Fruit fly (Drosophila melanogaster) whole organism, embryonic: ENCODE measurements around the gene CG34266.

Experiments
- Ada2b ChIP-seq: fragments of 200-800 bp; sonication (Bioruptor generic); IDR thresholded peaks from 2 replicates; pipeline ENCODE4 v1.3.6; 2022; ENCODE audit warnings: missing biosample characterization, missing genetic modification characterization
- Blimp-1 ChIP-seq: fragments of 200-800 bp; sonication (Bioruptor generic); optimal IDR thresholded peaks from 3 replicates; lab custom pipeline; 2018; ENCODE audit warnings: missing biosample characterization, missing genetic modification characterization, mild to moderate bottlenecking, moderate library complexity, missing genetic modification reagents
- CG11456 ChIP-seq: fragments of 200-800 bp; sonication (Bioruptor generic); IDR thresholded peaks from 3 replicates; pipeline ENCODE4 v1.3.6; 2022; ENCODE audit warnings: missing biosample characterization, missing genetic modification characterization
- CG11504 ChIP-seq: fragments of 200-800 bp; sonication (Bioruptor generic); optimal IDR thresholded peaks from 3 replicates; lab custom pipeline; 2019; ENCODE audit warnings: missing biosample characterization, mild to moderate bottlenecking, missing genetic modification characterization, moderate library complexity
- CG13424 ChIP-seq: fragments of 200-800 bp; sonication (Bioruptor generic); optimal IDR thresholded peaks from 2 replicates; lab custom pipeline; 2019; ENCODE audit warnings: missing biosample characterization, mild to moderate bottlenecking, missing genetic modification characterization, moderate library complexity
- CG13775 ChIP-seq: fragments of 200-800 bp; sonication (Bioruptor generic); optimal IDR thresholded peaks from 3 replicates; lab custom pipeline; 2017; ENCODE audit warnings: missing biosample characterization, mild to moderate bottlenecking, missing genetic modification characterization
- CG15269 ChIP-seq: fragments of 200-800 bp; sonication (Bioruptor generic); optimal IDR thresholded peaks from 2 replicates; lab custom pipeline; 2018; ENCODE audit warnings: missing biosample characterization, mild to moderate bottlenecking, missing genetic modification characterization, moderate library complexity
- CG16813 ChIP-seq: fragments of 200-800 bp; sonication (Bioruptor generic); IDR thresholded peaks from 3 replicates; pipeline ENCODE4 v1.3.6; 2022; ENCODE audit warnings: missing biosample characterization, missing genetic modification characterization; ENCODE audit not compliant: partially characterized antibody
- CG16863 ChIP-seq: fragments of 200-800 bp; sonication (Bioruptor generic); optimal IDR thresholded peaks from 3 replicates; lab custom pipeline; 2016; ENCODE audit warnings: missing biosample characterization, missing genetic modification characterization
- CG17359 ChIP-seq: fragments of 200-800 bp; sonication (Bioruptor generic); optimal IDR thresholded peaks from 3 replicates; lab custom pipeline; 2018; ENCODE audit warnings: missing biosample characterization, mild to moderate bottlenecking, missing genetic modification characterization, moderate library complexity
- CG17612 ChIP-seq: fragments of 200-800 bp; sonication (Bioruptor generic); IDR thresholded peaks from 2 replicates; pipeline ENCODE4 v1.3.6; 2022; ENCODE audit warnings: missing biosample characterization, missing genetic modification characterization
- CG31388 ChIP-seq: fragments of 200-800 bp; sonication (Bioruptor generic); optimal IDR thresholded peaks from 2 replicates; lab custom pipeline; 2016; ENCODE audit warnings: missing biosample characterization, missing genetic modification characterization
- CG32532 ChIP-seq: fragments of 200-800 bp; sonication (Bioruptor generic); IDR thresholded peaks from 2 replicates; pipeline ENCODE4 v1.3.6; 2022; ENCODE audit warnings: missing biosample characterization, missing genetic modification characterization
- CG34224 ChIP-seq: fragments of 200-800 bp; sonication (Bioruptor generic); IDR thresholded peaks from 3 replicates; pipeline ENCODE4 v1.3.6; 2022; ENCODE audit warnings: missing biosample characterization, missing genetic modification characterization; ENCODE audit not compliant: partially characterized antibody
- CG34422 ChIP-seq: fragments of 200-800 bp; sonication (Bioruptor generic); IDR thresholded peaks from 3 replicates; pipeline ENCODE4 v1.3.6; 2022; ENCODE audit warnings: missing biosample characterization, missing genetic modification characterization
- CG4360 ChIP-seq: fragments of 200-800 bp; sonication (Bioruptor generic); IDR thresholded peaks from 2 replicates; pipeline ENCODE4 v1.3.6; 2022; ENCODE audit warnings: missing biosample characterization, missing genetic modification characterization
- CG5953 ChIP-seq: fragments of 200-800 bp; sonication (Bioruptor generic); IDR thresholded peaks from 2 replicates; pipeline ENCODE4 v1.3.6; 2022; ENCODE audit warnings: missing biosample characterization, missing genetic modification characterization
- CG6689 ChIP-seq: fragments of 200-800 bp; sonication (Bioruptor generic); IDR thresholded peaks from 2 replicates; pipeline ENCODE4 v1.3.6; 2022; ENCODE audit warnings: missing biosample characterization, missing genetic modification characterization
- CG7372 ChIP-seq: fragments of 200-800 bp; sonication (Bioruptor generic); IDR thresholded peaks from 2 replicates; pipeline ENCODE4 v1.3.6; 2022; ENCODE audit warnings: missing biosample characterization, missing genetic modification characterization
- CG8359 ChIP-seq: fragments of 200-800 bp; sonication (Bioruptor generic); optimal IDR thresholded peaks from 2 replicates; lab custom pipeline; 2017; ENCODE audit warnings: missing biosample characterization, mild to moderate bottlenecking, missing genetic modification characterization, borderline replicate concordance
- CoRest ChIP-seq: fragments of 200-800 bp; sonication (Bioruptor generic); optimal IDR thresholded peaks from 3 replicates; lab custom pipeline; 2018; ENCODE audit warnings: missing biosample characterization, mild to moderate bottlenecking, missing genetic modification characterization, moderate library complexity
- D ChIP-seq, 2 experiments: fragments of 200-800 bp in 1 of 2; fragments of >200 bp in 1 of 2; sonication (Bioruptor generic) in 1 of 2; optimal IDR thresholded peaks; 2 replicates in 1 of 2; 3 replicates in 1 of 2; lab custom pipeline; 2017; ENCODE audit warnings: mild to moderate bottlenecking in 1 of 2, missing biosample characterization in 1 of 2, missing genetic modification characterization in 1 of 2, missing genetic modification reagents in 1 of 2
- Dref ChIP-seq: fragments of 200-800 bp; sonication (Bioruptor generic); IDR thresholded peaks from 2 replicates; pipeline ENCODE4 v1.3.6; 2022; ENCODE audit warnings: missing biosample characterization, missing genetic modification characterization
- ERR ChIP-seq: fragments of 200-800 bp; sonication (Bioruptor generic); optimal IDR thresholded peaks from 2 replicates; lab custom pipeline; 2016; ENCODE audit warnings: missing biosample characterization, missing genetic modification characterization
- Fer1 ChIP-seq: fragments of 200-800 bp; sonication (Bioruptor generic); optimal IDR thresholded peaks from 2 replicates; lab custom pipeline; 2017; ENCODE audit warnings: missing biosample characterization, mild to moderate bottlenecking, missing genetic modification characterization
- HHEX ChIP-seq: fragments of 200-800 bp; sonication (Bioruptor generic); optimal IDR thresholded peaks from 3 replicates; lab custom pipeline; 2017; ENCODE audit warnings: missing biosample characterization, mild to moderate bottlenecking, missing genetic modification characterization, missing genetic modification reagents
- HmgZ ChIP-seq: fragments of 200-800 bp; sonication (Bioruptor generic); optimal IDR thresholded peaks from 2 replicates; lab custom pipeline; 2018; ENCODE audit warnings: missing biosample characterization, mild to moderate bottlenecking, missing genetic modification characterization
- Hr3 ChIP-seq: fragments of 200-800 bp; sonication (Bioruptor generic); optimal IDR thresholded peaks from 3 replicates; lab custom pipeline; 2016; ENCODE audit warnings: missing biosample characterization, missing genetic modification characterization
- Hr39 ChIP-seq: fragments of >200 bp; optimal IDR thresholded peaks from 2 replicates; lab custom pipeline; 2017
- Hsf ChIP-seq: fragments of 200-800 bp; sonication (Bioruptor generic); optimal IDR thresholded peaks from 3 replicates; lab custom pipeline; 2016; ENCODE audit warnings: missing biosample characterization, missing genetic modification characterization
- Mrtf ChIP-seq: fragments of 200-800 bp; sonication (Bioruptor generic); IDR thresholded peaks from 3 replicates; pipeline ENCODE4 v1.3.6; 2022; ENCODE audit warnings: missing biosample characterization, missing genetic modification characterization
- Optix ChIP-seq: fragments of 200-800 bp; sonication (Bioruptor generic); IDR thresholded peaks from 3 replicates; pipeline ENCODE4 v1.3.6; 2022; ENCODE audit warnings: missing biosample characterization, missing genetic modification characterization
- Xrp1 ChIP-seq: fragments of 200-800 bp; sonication (Bioruptor generic); IDR thresholded peaks from 2 replicates; pipeline ENCODE4 v1.3.6; 2022; ENCODE audit warnings: missing biosample characterization, missing genetic modification characterization
- bcd ChIP-seq: fragments of 200-800 bp; sonication (Bioruptor generic); optimal IDR thresholded peaks from 2 replicates; lab custom pipeline; 2017; ENCODE audit warnings: missing biosample characterization, mild to moderate bottlenecking, missing genetic modification characterization
- cad ChIP-seq: fragments of >200 bp; optimal IDR thresholded peaks from 2 replicates; lab custom pipeline; 2017; ENCODE audit warnings: missing biosample characterization, missing genetic modification characterization
- cas ChIP-seq: fragments of 200-800 bp; sonication (Bioruptor generic); IDR thresholded peaks from 2 replicates; pipeline ENCODE4 v1.3.6; 2022; ENCODE audit warnings: missing biosample characterization, missing genetic modification characterization
- chn ChIP-seq: fragments of 200-800 bp; sonication (Bioruptor generic); optimal IDR thresholded peaks from 2 replicates; lab custom pipeline; 2016; ENCODE audit warnings: missing biosample characterization, missing genetic modification characterization
- crol ChIP-seq: fragments of 200-800 bp; sonication (Bioruptor generic); IDR thresholded peaks from 2 replicates; pipeline ENCODE4 v1.3.6; 2022; ENCODE audit warnings: missing biosample characterization, missing genetic modification characterization
- dati ChIP-seq: fragments of 200-800 bp; sonication (Bioruptor generic); IDR thresholded peaks from 2 replicates; pipeline ENCODE4 v1.3.6; 2022; ENCODE audit warnings: missing biosample characterization, missing genetic modification characterization
- gce ChIP-seq: fragments of 200-800 bp; sonication (Bioruptor generic); IDR thresholded peaks from 3 replicates; pipeline ENCODE4 v1.3.6; 2022; ENCODE audit warnings: missing biosample characterization, missing genetic modification characterization
- knrl ChIP-seq: fragments of 200-800 bp; sonication (Bioruptor generic); IDR thresholded peaks from 3 replicates; pipeline ENCODE4 v1.3.6; 2022; ENCODE audit warnings: missing biosample characterization, missing genetic modification characterization; ENCODE audit not compliant: partially characterized antibody
- mam ChIP-seq: fragments of 200-800 bp; sonication (Bioruptor generic); optimal IDR thresholded peaks from 3 replicates; lab custom pipeline; 2016; ENCODE audit warnings: missing biosample characterization, missing genetic modification characterization
- pan ChIP-seq, 4 experiments: fragments of >200 bp in 3 of 4; fragments of 200-800 bp in 1 of 4; sonication (Bioruptor generic) in 1 of 4; optimal IDR thresholded peaks in 3 of 4; IDR thresholded peaks in 1 of 4; 2 replicates each; pipeline versions ENCODE4 v1.3.6 to Lab custom; 2017 to 2022; ENCODE audit warnings: missing biosample characterization in 2 of 4, missing genetic modification characterization in 2 of 4, mixed read lengths in 1 of 4
- pho ChIP-seq: fragments of 200-800 bp; sonication (Bioruptor generic); optimal IDR thresholded peaks from 2 replicates; lab custom pipeline; 2016; ENCODE audit warnings: missing biosample characterization, missing genetic modification characterization
- phol ChIP-seq: fragments of 200-800 bp; sonication (Bioruptor generic); optimal IDR thresholded peaks from 3 replicates; lab custom pipeline; 2018; ENCODE audit warnings: missing biosample characterization, mild to moderate bottlenecking, missing genetic modification characterization, moderate library complexity
- row ChIP-seq: fragments of 200-800 bp; sonication (Bioruptor generic); IDR thresholded peaks from 3 replicates; pipeline ENCODE4 v1.3.6; 2022; ENCODE audit warnings: missing biosample characterization, missing genetic modification characterization
- run ChIP-seq: fragments of 200-800 bp; sonication (Bioruptor generic); optimal IDR thresholded peaks from 3 replicates; lab custom pipeline; 2018; ENCODE audit warnings: missing biosample characterization, mild to moderate bottlenecking, missing genetic modification characterization
- sens ChIP-seq: fragments of 200-800 bp; sonication (Bioruptor generic); peaks from one replicate; lab custom pipeline; 2016; ENCODE audit warnings: missing biosample characterization, missing genetic modification characterization
- shn ChIP-seq: fragments of 200-800 bp; sonication (Bioruptor generic); optimal IDR thresholded peaks from 3 replicates; lab custom pipeline; 2016; ENCODE audit warnings: missing biosample characterization, missing genetic modification characterization
- sisA ChIP-seq: fragments of 200-800 bp; sonication (Bioruptor generic); IDR thresholded peaks from 2 replicates; pipeline ENCODE4 v1.3.6; 2022; ENCODE audit warnings: missing biosample characterization, missing genetic modification characterization
- slbo ChIP-seq: fragments of 200-800 bp; sonication (Bioruptor generic); IDR thresholded peaks from 2 replicates; pipeline ENCODE4 v1.3.6; 2022; ENCODE audit warnings: missing biosample characterization, missing genetic modification characterization

Gene CG34266

dm6 chr3L:4700091-4700490, 22.5 kb downstream of the CG34266 start:
- TF ChIP-seq CG34422 (GFP tag; lab: Robert Waterston, UW): no peak
- peak; percentile 36 for TF ChIP-seq CG11504 (tag; lab: Kevin White, UChicago)
- TF ChIP-seq CG4360 (GFP tag; lab: Robert Waterston, UW): no peak
- 0 out of 2 replicates have a peak, but pooled peaks have one; percentile 13 for TF ChIP-seq slbo (GFP tag; lab: Robert Waterston, UW)
- peak; percentile 7 for TF ChIP-seq phol (tag; lab: Kevin White, UChicago)
- peak; percentile 60 for TF ChIP-seq crol (GFP tag; lab: Robert Waterston, UW)
- TF ChIP-seq CG31388 (GFP tag; lab: Kevin White, UChicago): no peak
- TF ChIP-seq Dref (GFP tag; lab: Robert Waterston, UW): no peak
- TF ChIP-seq CG13424: no peak
- no peak for TF ChIP-seq Blimp-1 (GFP tag; lab: Kevin White, UChicago)
- no peak for TF ChIP-seq CG16863 (GFP tag; lab: Kevin White, UChicago)
- TF ChIP-seq Hr39: no peak
- peak; percentile 35; the same call in 1 of the 2 replicates for TF ChIP-seq CG6689 (GFP tag; lab: Robert Waterston, UW)
- no peak for TF ChIP-seq ERR
- TF ChIP-seq pan (optimal IDR thresholded peaks at IDR 0.05; lab: Kevin White, UChicago): no peak
- peak in 1 of 2 experiments; percentile 51 for TF ChIP-seq pan (GFP tag; optimal IDR thresholded peaks at IDR 0.05 in 1 of 2, IDR thresholded peaks at IDR 0.05 in 1 of 2)
- no peak for TF ChIP-seq CG11456 (GFP tag; lab: Robert Waterston, UW)
- no peak for TF ChIP-seq Mrtf (GFP tag; lab: Robert Waterston, UW)
- TF ChIP-seq Hr3: no peak
- no peak for TF ChIP-seq bcd (GFP tag; lab: Kevin White, UChicago)
- TF ChIP-seq Fer1: no peak
- TF ChIP-seq CG16813 (GFP tag; lab: Robert Waterston, UW): no peak
- no peak for TF ChIP-seq HHEX (GFP tag; lab: Kevin White, UChicago)
- TF ChIP-seq run (tag; lab: Kevin White, UChicago): no peak
- TF ChIP-seq Hsf: no peak
- TF ChIP-seq shn (GFP tag; lab: Kevin White, UChicago): no peak
- TF ChIP-seq HmgZ: no peak
- TF ChIP-seq pho (GFP tag; lab: Kevin White, UChicago): no peak
- no peak for TF ChIP-seq CG13775
- peak; percentile 25; the same call in 1 of the 2 replicates for TF ChIP-seq sisA (GFP tag; lab: Robert Waterston, UW)
- no peak for TF ChIP-seq Optix
- no peak for TF ChIP-seq mam (GFP tag; lab: Kevin White, UChicago)
- TF ChIP-seq CG5953 (GFP tag; lab: Robert Waterston, UW): no peak
- TF ChIP-seq cad: no peak
- peak; percentile 35; the same call in 1 of the 2 replicates for TF ChIP-seq Xrp1 (GFP tag; lab: Robert Waterston, UW)
- TF ChIP-seq cas (GFP tag; lab: Robert Waterston, UW): no peak
- no peak for TF ChIP-seq dati
- no peak for TF ChIP-seq CG34224 (GFP tag; lab: Robert Waterston, UW)
- TF ChIP-seq D (optimal IDR thresholded peaks at IDR 0.05; lab: Kevin White, UChicago): no peak
- TF ChIP-seq D (GFP tag; optimal IDR thresholded peaks at IDR 0.05; lab: Kevin White, UChicago): no peak
- TF ChIP-seq knrl: no peak
- TF ChIP-seq Ada2b (GFP tag; lab: Robert Waterston, UW): no peak
- no peak for TF ChIP-seq CG7372 (GFP tag; lab: Robert Waterston, UW)
- TF ChIP-seq row (GFP tag; lab: Robert Waterston, UW): peak; percentile 33; the same call in 1 of the 3 replicates
- peak; percentile 57 for TF ChIP-seq sens (GFP tag; lab: Kevin White, UChicago)
- no peak for TF ChIP-seq chn (GFP tag; lab: Kevin White, UChicago)
- TF ChIP-seq CG15269 (tag; lab: Kevin White, UChicago): no peak
- peak; percentile 0 for TF ChIP-seq CG17359 (tag; lab: Kevin White, UChicago)
- TF ChIP-seq CoRest (tag; lab: Kevin White, UChicago): no peak
- no peak for TF ChIP-seq CG8359 (GFP tag; lab: Kevin White, UChicago)
- TF ChIP-seq CG32532 (GFP tag; lab: Robert Waterston, UW): no peak
- TF ChIP-seq gce: no peak
- TF ChIP-seq CG17612 (GFP tag; lab: Robert Waterston, UW): no peak
